Worm (Caenorhabditis elegans) whole organism, L4 larva: ENCODE measurements around the gene B0272.3.

Experiments used
- ama-1 ChIP-seq: fragments of 150-350 bp; optimal IDR thresholded peaks from 2 replicates; lab custom pipeline; 2014; ENCODE audit warnings: inconsistent platforms, mixed read lengths
- ceh-32 ChIP-seq: sonication (generic microtip); optimal IDR thresholded peaks from 2 replicates; lab custom pipeline; 2016; ENCODE audit warnings: mild to moderate bottlenecking, missing genetic modification characterization, missing compliant biosample characterization; ENCODE audit not compliant: poor library complexity
- ceh-82 ChIP-seq: sonication (generic microtip); optimal IDR thresholded peaks from 2 replicates; lab custom pipeline; 2017; ENCODE audit warnings: missing biosample characterization, missing genetic modification characterization
- hlh-11 ChIP-seq: fragments of 200-800 bp; sonication (Bioruptor generic); optimal IDR thresholded peaks from 2 replicates; lab custom pipeline; 2018; ENCODE audit warnings: mild to moderate bottlenecking, missing genetic modification characterization, missing compliant biosample characterization
- hlh-30 ChIP-seq: sonication (generic microtip); optimal IDR thresholded peaks from 2 replicates; lab custom pipeline; 2017; ENCODE audit warnings: antibody characterized with exemption, mild to moderate bottlenecking, missing genetic modification characterization, missing compliant biosample characterization; ENCODE audit not compliant: insufficient read depth
- lin-1 ChIP-seq: fragments of 200-800 bp; sonication (Bioruptor generic); IDR thresholded peaks from 2 replicates; pipeline ENCODE4 v1.3.6; 2022; ENCODE audit warnings: missing genetic modification reagents, missing genetic modification characterization, missing compliant biosample characterization
- lin-38 ChIP-seq: fragments of 200-800 bp; sonication (Bioruptor generic); IDR thresholded peaks from 2 replicates; pipeline ENCODE4 v1.3.6; 2022; ENCODE audit warnings: missing genetic modification reagents, missing genetic modification characterization, missing compliant biosample characterization
- lin-39 ChIP-seq: fragments of 150-350 bp; optimal IDR thresholded peaks from 2 replicates; lab custom pipeline; 2014; ENCODE audit warnings: missing biosample characterization, missing genetic modification reagents, missing genetic modification characterization
- lir-3 ChIP-seq: sonication (generic microtip); optimal IDR thresholded peaks from 2 replicates; lab custom pipeline; 2016; ENCODE audit warnings: mild to moderate bottlenecking, missing genetic modification characterization, missing compliant biosample characterization
- mxl-2 ChIP-seq: fragments of 200-800 bp; sonication (Bioruptor generic); conservative IDR thresholded peaks from 2 replicates; pipeline ENCODE4 v1.3.6; 2022; ENCODE audit warnings: missing genetic modification reagents, missing genetic modification characterization, missing compliant biosample characterization

ce11 chrX:9428059-9428458, 3.2 kb upstream of the B0272.3 start, which contains the start of gene B0272.4:
- TF ChIP-seq ama-1 (lab: Kevin White, UChicago) (no peak), lir-3 (tag; lab: Kevin White, UChicago) (no peak), lin-39 (no peak), lin-38 (no peak), mxl-2 (no peak), hlh-30 (tag; lab: Kevin White, UChicago) (no peak), ceh-32 (tag; lab: Kevin White, UChicago) (no peak), lin-1 (no peak), ceh-82 (no peak), hlh-11 (peak; percentile 47)
